Fruit fly (Drosophila melanogaster): ENCODE data around the gene ssp2.

The ssp2 gene

DNA sequence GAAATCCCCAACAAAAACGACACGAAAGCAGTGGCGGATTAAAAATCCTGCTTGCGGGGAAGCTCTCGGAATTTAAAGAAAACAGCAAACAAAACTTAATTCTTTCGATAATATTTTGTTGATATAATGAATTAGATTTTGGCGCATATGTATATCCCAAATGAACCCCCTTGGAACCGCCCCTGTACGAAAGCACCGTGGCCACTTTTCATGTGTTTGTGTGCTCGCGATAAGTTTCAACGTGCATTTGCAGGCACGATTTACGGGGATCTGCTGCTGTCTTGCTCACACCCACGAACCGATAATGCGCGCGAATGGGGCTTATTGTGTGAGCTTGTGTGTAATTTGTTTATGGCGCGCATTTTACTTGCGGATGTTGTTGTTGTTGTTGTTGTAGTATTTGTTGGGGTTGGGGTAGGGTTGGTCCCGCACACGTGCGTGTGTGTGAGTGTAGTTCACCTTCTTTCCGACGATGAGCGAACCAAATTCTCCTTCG, 40.0 kb downstream of the ssp2 start (continued):
- TF ChIP-seq CG11093 (GFP tag; IDR thresholded peaks at IDR 0.05) (peak; percentile 93), Bdp1 (GFP tag; optimal IDR thresholded peaks at IDR 0.05) (peak; percentile 87), CG2116 (GFP tag; optimal IDR thresholded peaks at IDR 0.05) (peak; percentile 58), CG15601 (tag; optimal IDR thresholded peaks at IDR 0.05) (peak; percentile 92), CG10321 (GFP tag; IDR thresholded peaks at IDR 0.05) (peak; percentile 86), CG6654 (GFP tag; optimal IDR thresholded peaks at IDR 0.05) (peak; percentile 83), Bteb2 (GFP tag; optimal IDR thresholded peaks at IDR 0.05) (peak; percentile 92), CG33557 (GFP tag; optimal IDR thresholded peaks at IDR 0.05) (peak; percentile 53), Med (GFP tag) (peak; percentile 99), Fer3 (tag; optimal IDR thresholded peaks at IDR 0.05) (peak; percentile 94), Sry-β (GFP tag; optimal IDR thresholded peaks at IDR 0.05) (peak; percentile 21), Hand (GFP tag; optimal IDR thresholded peaks at IDR 0.05) (peak; percentile 76), CG9817 (tag; optimal IDR thresholded peaks at IDR 0.05) (peak; percentile 95), CG14860 (GFP tag; IDR thresholded peaks at IDR 0.05; ENCODE audit: partially characterized antibody) (no peak), Six4 (GFP tag; optimal IDR thresholded peaks at IDR 0.05) (peak; percentile 93), Pdp1 (GFP tag; optimal IDR thresholded peaks at IDR 0.05) (peak; percentile 95 to 96), CG13894 (tag; optimal IDR thresholded peaks at IDR 0.05) (peak; percentile 88), CG10267 (tag; optimal IDR thresholded peaks at IDR 0.05) (peak; percentile 79), CG10431 (GFP tag; optimal IDR thresholded peaks at IDR 0.05) (peak; percentile 82), CG8478 (optimal IDR thresholded peaks at IDR 0.05) (no peak), CG15479 (GFP tag; optimal IDR thresholded peaks at IDR 0.05) (no peak), HmgZ (tag; optimal IDR thresholded peaks at IDR 0.05) (peak; percentile 95), esg (GFP tag; conservative IDR thresholded peaks at IDR 0.05) (peak; percentile 95), CG9215 (GFP tag; IDR thresholded peaks at IDR 0.05) (peak; percentile 87), PHDP (tag; optimal IDR thresholded peaks at IDR 0.05) (peak; percentile 96), CG15514 (GFP tag; optimal IDR thresholded peaks at IDR 0.05) (peak; percentile 91), Poxn (GFP tag; IDR thresholded peaks at IDR 0.05) (peak; percentile 64; the same call in 1 of the 2 replicates), jigr1 (GFP tag; IDR thresholded peaks at IDR 0.05) (peak; percentile 77; the same call in 2 of the 3 replicates), gsb-n (tag; optimal IDR thresholded peaks at IDR 0.05) (no peak), CG11456 (GFP tag; IDR thresholded peaks at IDR 0.05) (peak; percentile 88), otp (GFP tag; IDR thresholded peaks at IDR 0.05) (peak; percentile 96), CG17612 (GFP tag; IDR thresholded peaks at IDR 0.05) (peak; percentile 85), Doc3 (GFP tag; IDR thresholded peaks at IDR 0.05; ENCODE audit: partially characterized antibody) (no peak), pan (optimal IDR thresholded peaks at IDR 0.05) (no peak), pan (GFP tag; optimal IDR thresholded peaks at IDR 0.05 in 1 of 2, IDR thresholded peaks at IDR 0.05 in 1 of 2) (peak in 1 of 2 experiments; percentile 97)

DNA sequence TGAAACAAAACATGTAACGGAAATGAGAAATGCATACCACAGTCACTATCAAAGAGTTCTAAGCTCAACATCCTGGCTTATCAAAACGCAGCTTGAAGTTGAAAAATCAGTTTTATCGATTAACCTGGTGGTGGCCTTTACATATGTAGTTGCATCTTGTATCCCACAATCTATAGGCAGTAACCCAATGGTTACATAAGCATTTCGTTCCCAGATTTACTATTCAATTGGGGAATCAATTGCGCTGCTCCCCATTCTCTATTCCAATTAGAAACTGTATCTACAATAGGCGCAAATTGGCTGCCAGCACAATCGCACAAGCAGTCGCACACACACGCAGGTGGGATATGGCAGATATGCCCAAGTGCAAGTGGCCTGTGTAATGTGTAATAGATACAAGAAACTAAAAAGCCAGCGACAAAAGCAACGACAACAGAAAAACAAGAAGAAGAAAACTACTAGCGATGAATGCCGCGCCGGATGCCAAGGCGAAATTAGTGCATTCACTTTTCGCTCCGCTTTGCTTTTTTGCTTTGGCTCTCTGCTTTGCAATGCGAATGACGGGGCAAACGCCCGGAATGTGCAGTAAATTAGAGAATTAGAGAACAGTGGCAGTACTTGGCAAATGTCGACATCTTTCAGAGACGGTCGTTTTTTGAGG, 40.8 kb downstream of the ssp2 start:
- no peak for TF ChIP-seq tin (GFP tag; optimal IDR thresholded peaks at IDR 0.05)
- peak; percentile 57 for TF ChIP-seq CG17385 (GFP tag; optimal IDR thresholded peaks at IDR 0.05)
- TF ChIP-seq Pdp1 (GFP tag; optimal IDR thresholded peaks at IDR 0.05), result peak in 1 of 2 experiments; percentile 91
- no peak for TF ChIP-seq CG10267 (tag; optimal IDR thresholded peaks at IDR 0.05)
- no peak for TF ChIP-seq NC2β (GFP tag; optimal IDR thresholded peaks at IDR 0.05)
- TF ChIP-seq insv (GFP tag; optimal IDR thresholded peaks at IDR 0.05), result peak in 1 of 2 experiments; percentile 0
- TF ChIP-seq psq (GFP tag; optimal IDR thresholded peaks at IDR 0.05), result peak; percentile 25
- TF ChIP-seq bbx (GFP tag; IDR thresholded peaks at IDR 0.05; ENCODE audit: partially characterized antibody), result 0 out of 2 replicates have a peak, but pooled peaks have one; percentile 8
- TF ChIP-seq emc (GFP tag; optimal IDR thresholded peaks at IDR 0.05), result no peak
- TF ChIP-seq mam (GFP tag; optimal IDR thresholded peaks at IDR 0.05), result no peak
- peak; percentile 32 for TF ChIP-seq Med (GFP tag)
- no peak for TF ChIP-seq gro (GFP tag; optimal IDR thresholded peaks at IDR 0.05)
- TF ChIP-seq zfh1 (GFP tag; IDR thresholded peaks at IDR 0.05), result 0 out of 3 replicates have a peak, but pooled peaks have one; percentile 19
- TF ChIP-seq CG4404 (GFP tag; IDR thresholded peaks at IDR 0.05), result no peak
